Fruit fly (Drosophila melanogaster) whole organism, prepupa: ENCODE measurements around the gene Exo84.

Source experiments
- Hr38 ChIP-seq: sonication (Bioruptor generic); optimal IDR thresholded peaks from 2 replicates; lab custom pipeline; 2016; ENCODE audit warnings: missing biosample characterization, missing genetic modification characterization
- Sox102F ChIP-seq: fragments of 200-800 bp; sonication (Bioruptor generic); optimal IDR thresholded peaks from 2 replicates; lab custom pipeline; 2016; ENCODE audit warnings: missing biosample characterization, mild to moderate bottlenecking, missing genetic modification characterization

- TF ChIP-seq Sox102F (GFP tag; lab: Kevin White, UChicago) (no peak), Hr38 (GFP tag; lab: Kevin White, UChicago) (no peak)
Measured at dm6 chr3R:26062911-26063310, 10.9 kb upstream of the Exo84 start, which contains the start of gene CG14551.
